Fruit fly (Drosophila melanogaster): Measurements from ENCODE around the gene CG16772.

dm6 chr2L:19932523-19932922 is 30.0 kb upstream of the CG16772 start:
- TF ChIP-seq dsx (GFP tag; optimal IDR thresholded peaks at IDR 0.05; ENCODE audit: poor library complexity, severe bottlenecking) (no peak), Ets96B (tag; optimal IDR thresholded peaks at IDR 0.05) (no peak), lz (GFP tag; optimal IDR thresholded peaks at IDR 0.05) (no peak), dac (GFP tag; optimal IDR thresholded peaks at IDR 0.05) (no peak), CG8119 (GFP tag; IDR thresholded peaks at IDR 0.05) (no peak), OdsH (GFP tag; optimal IDR thresholded peaks at IDR 0.05) (no peak), Sox102F (GFP tag; optimal IDR thresholded peaks at IDR 0.05) (no peak), CG3032 (tag; optimal IDR thresholded peaks at IDR 0.05) (no peak), net (GFP tag; optimal IDR thresholded peaks at IDR 0.05) (no peak), CG1621 (tag; optimal IDR thresholded peaks at IDR 0.05) (no peak), CG6792 (GFP tag; optimal IDR thresholded peaks at IDR 0.05) (no peak), CG6854 (GFP tag; optimal IDR thresholded peaks at IDR 0.05) (no peak)
